Worm (Caenorhabditis elegans): ENCODE measurements around the gene sdz-19.

sdz-19 gene

ce11 chrX:12492467-12492866 is 10.7 kb downstream of the sdz-19 start, which contains the start of gene lips-1:
Gene lips-1, plus strand, starts transcription at chrX:12492767.
- no peak for TF ChIP-seq mml-1 (tag; optimal IDR thresholded peaks at IDR 0.05)
- no peak for TF ChIP-seq R02D3.7 (tag; optimal IDR thresholded peaks at IDR 0.05)
- no peak for TF ChIP-seq nhr-12 (tag; optimal IDR thresholded peaks at IDR 0.05)
- no peak for TF ChIP-seq hmg-11 (tag; optimal IDR thresholded peaks at IDR 0.05)
- TF ChIP-seq ztf-11 (tag; optimal IDR thresholded peaks at IDR 0.05): no peak
- no peak for TF ChIP-seq nhr-76 (tag; optimal IDR thresholded peaks at IDR 0.05)
- no peak for TF ChIP-seq nhr-11 (tag; optimal IDR thresholded peaks at IDR 0.05)
- no peak for TF ChIP-seq nfya-1 (tag; optimal IDR thresholded peaks at IDR 0.05; ENCODE audit: insufficient read depth)
- no peak for TF ChIP-seq pha-4 (tag; optimal IDR thresholded peaks at IDR 0.05)
- no peak for TF ChIP-seq nhr-77 (tag; optimal IDR thresholded peaks at IDR 0.05)
- no peak for TF ChIP-seq nhr-67 (tag; optimal IDR thresholded peaks at IDR 0.05)
- no peak for TF ChIP-seq fos-1 (tag; optimal IDR thresholded peaks at IDR 0.05)
- TF ChIP-seq eor-1 (tag; optimal IDR thresholded peaks at IDR 0.05): no peak
- no peak for TF ChIP-seq lin-15B (tag; optimal IDR thresholded peaks at IDR 0.05)
- TF ChIP-seq zag-1 (tag; optimal IDR thresholded peaks at IDR 0.05): no peak
- TF ChIP-seq ZK546.5 (tag; optimal IDR thresholded peaks at IDR 0.05): no peak

- TF ChIP-seq pqm-1 (tag; optimal IDR thresholded peaks at IDR 0.05) (no peak), unc-39 (tag; optimal IDR thresholded peaks at IDR 0.05) (no peak), ztf-4 (tag; optimal IDR thresholded peaks at IDR 0.05) (no peak)
Observed at ce11 chrX:12491138-12491537, 12.0 kb downstream of the sdz-19 start.

- TF ChIP-seq elt-2 (tag; optimal IDR thresholded peaks at IDR 0.05): no peak
- TF ChIP-seq egl-27 (tag; optimal IDR thresholded peaks at IDR 0.05): no peak
- TF ChIP-seq sea-2 (GFP tag; optimal IDR thresholded peaks at IDR 0.05): no peak
- TF ChIP-seq nhr-12 (tag; optimal IDR thresholded peaks at IDR 0.05): no peak
- TF ChIP-seq ceh-9 (tag; optimal IDR thresholded peaks at IDR 0.05): no peak
- no peak for TF ChIP-seq unc-39 (tag; optimal IDR thresholded peaks at IDR 0.05)
- TF ChIP-seq hmg-11 (tag; optimal IDR thresholded peaks at IDR 0.05): no peak
- TF ChIP-seq lin-15B (tag; optimal IDR thresholded peaks at IDR 0.05): no peak
- TF ChIP-seq snpc-4 (tag; optimal IDR thresholded peaks at IDR 0.05): no peak
- no peak for TF ChIP-seq nhr-237 (tag; optimal IDR thresholded peaks at IDR 0.05)
Observed at ce11 chrX:12484749-12485148, 18.4 kb downstream of the sdz-19 start, which contains the start of gene tbc-13. Gene tbc-13, plus strand, starts transcription at chrX:12485049.

- TF ChIP-seq lin-15B (tag; optimal IDR thresholded peaks at IDR 0.05) (no peak), pqm-1 (tag; optimal IDR thresholded peaks at IDR 0.05) (no peak), lin-39 (tag; optimal IDR thresholded peaks at IDR 0.05) (no peak), elt-1 (tag; optimal IDR thresholded peaks at IDR 0.05) (no peak), ceh-16 (tag; optimal IDR thresholded peaks at IDR 0.05) (no peak), skn-1 (tag; optimal IDR thresholded peaks at IDR 0.05) (no peak), mdl-1 (tag; optimal IDR thresholded peaks at IDR 0.05) (no peak), nhr-43 (tag; optimal IDR thresholded peaks at IDR 0.05; ENCODE audit: poor library complexity, severe bottlenecking) (no peak), nhr-76 (tag; optimal IDR thresholded peaks at IDR 0.05) (no peak), ztf-11 (tag; optimal IDR thresholded peaks at IDR 0.05) (no peak), nhr-11 (tag; optimal IDR thresholded peaks at IDR 0.05) (no peak), mml-1 (tag; optimal IDR thresholded peaks at IDR 0.05) (no peak), zag-1 (tag; optimal IDR thresholded peaks at IDR 0.05) (no peak), ceh-82 (tag; optimal IDR thresholded peaks at IDR 0.05) (no peak), elt-2 (tag; optimal IDR thresholded peaks at IDR 0.05) (no peak), lsy-12 (tag; optimal IDR thresholded peaks at IDR 0.05) (no peak), aly-2 (tag; optimal IDR thresholded peaks at IDR 0.05) (no peak), fkh-2 (tag; optimal IDR thresholded peaks at IDR 0.05) (no peak)
Observed at ce11 chrX:12484078-12484477, 19.1 kb downstream of the sdz-19 start.

- TF ChIP-seq R02D3.7 (tag; optimal IDR thresholded peaks at IDR 0.05) (peak; percentile 15), elt-2 (tag; optimal IDR thresholded peaks at IDR 0.05) (peak; percentile 78), lin-39 (tag; optimal IDR thresholded peaks at IDR 0.05) (peak; percentile 99), nhr-23 (tag; optimal IDR thresholded peaks at IDR 0.05) (peak; percentile 96), egl-5 (tag; optimal IDR thresholded peaks at IDR 0.05) (no peak), lin-15B (tag; optimal IDR thresholded peaks at IDR 0.05) (peak; percentile 78), nfya-1 (tag; optimal IDR thresholded peaks at IDR 0.05; ENCODE audit: insufficient read depth) (peak; percentile 84), zag-1 (tag; optimal IDR thresholded peaks at IDR 0.05) (no peak), skn-1 (tag; optimal IDR thresholded peaks at IDR 0.05) (peak; percentile 53), jun-1 (tag; optimal IDR thresholded peaks at IDR 0.05) (peak; percentile 67), nhr-25 (tag; optimal IDR thresholded peaks at IDR 0.05) (peak; percentile 82), snpc-4 (tag; optimal IDR thresholded peaks at IDR 0.05) (peak; percentile 43), unc-62 (GFP tag; optimal IDR thresholded peaks at IDR 0.05) (peak; percentile 51), elt-3 (tag; optimal IDR thresholded peaks at IDR 0.05) (peak in 1 of 3 experiments; percentile 42), pqm-1 (tag; optimal IDR thresholded peaks at IDR 0.05) (no peak), nhr-12 (tag; optimal IDR thresholded peaks at IDR 0.05) (no peak), ceh-28 (tag; optimal IDR thresholded peaks at IDR 0.05) (peak; percentile 61), nhr-43 (tag; optimal IDR thresholded peaks at IDR 0.05; ENCODE audit: poor library complexity, severe bottlenecking) (peak; percentile 65), nhr-67 (tag; optimal IDR thresholded peaks at IDR 0.05) (no peak), eor-1 (tag; optimal IDR thresholded peaks at IDR 0.05) (no peak), hmg-11 (tag; optimal IDR thresholded peaks at IDR 0.05) (peak; percentile 97), ceh-82 (tag; optimal IDR thresholded peaks at IDR 0.05) (no peak), pha-4 (tag; optimal IDR thresholded peaks at IDR 0.05) (peak; percentile 90), tbx-2 (tag; optimal IDR thresholded peaks at IDR 0.05) (peak; percentile 79)
Observed at ce11 chrX:12480447-12480998, 22.6 kb downstream of the sdz-19 start, which contains the start of gene atf-6. Gene atf-6, plus strand, starts transcription at chrX:12480948.

All from whole organism, L3 larva.